Worm (Caenorhabditis elegans) whole organism, early embryonic: ENCODE data around the gene sra-38.

ENCODE experiments used
- F13C5.2 ChIP-seq: sonication (generic microtip); optimal IDR thresholded peaks from 2 replicates; lab custom pipeline; 2017; ENCODE audit warnings: mild to moderate bottlenecking, missing genetic modification characterization, inconsistent platforms, missing compliant biosample characterization
- ama-1 ChIP-seq: fragments of 150-350 bp; optimal IDR thresholded peaks from 2 replicates; lab custom pipeline; 2014
- ceh-13 ChIP-seq: fragments of 200-800 bp; sonication (Bioruptor generic); optimal IDR thresholded peaks from 2 replicates; lab custom pipeline; 2018; ENCODE audit warnings: mild to moderate bottlenecking, missing genetic modification characterization, missing compliant biosample characterization
- hnd-1 ChIP-seq: sonication (generic microtip); optimal IDR thresholded peaks from 2 replicates; lab custom pipeline; 2016; ENCODE audit warnings: missing genetic modification characterization, missing compliant biosample characterization
- tbx-11 ChIP-seq: fragments of 200-800 bp; sonication (Bioruptor generic); IDR thresholded peaks from 2 replicates; pipeline ENCODE4 v1.3.6; 2022; ENCODE audit warnings: missing genetic modification characterization, missing compliant biosample characterization

- TF ChIP-seq ceh-13 (GFP tag; lab: Kevin White, UChicago) = no peak
- TF ChIP-seq ama-1 (lab: Kevin White, UChicago) = no peak
- no peak for TF ChIP-seq tbx-11 (GFP tag; lab: Robert Waterston, UW)
- no peak for TF ChIP-seq hnd-1 (tag; lab: Kevin White, UChicago)
- no peak for TF ChIP-seq F13C5.2 (tag; lab: Kevin White, UChicago)
Observed at ce11 chrX:13941296-13941695, 41.3 kb upstream of the sra-38 start.
